Fruit fly (Drosophila melanogaster) whole organism, embryonic: Measurements from ENCODE around the gene CheB98a.

ENCODE experiments used
- Awh ChIP-seq: fragments of 200-800 bp; sonication (Bioruptor generic); IDR thresholded peaks from 2 replicates; pipeline ENCODE4, ENCODE4 v1.3.6; 2022; ENCODE audit warnings: missing biosample characterization, missing genetic modification characterization
- Bdp1 ChIP-seq: fragments of 200-800 bp; sonication (Bioruptor generic); optimal IDR thresholded peaks from 3 replicates; lab custom pipeline; 2016; ENCODE audit warnings: missing biosample characterization, missing genetic modification characterization
- CG10267 ChIP-seq: fragments of 200-800 bp; sonication (Bioruptor generic); optimal IDR thresholded peaks from 2 replicates; lab custom pipeline; 2018; ENCODE audit warnings: missing biosample characterization, mild to moderate bottlenecking, missing genetic modification characterization, moderate library complexity
- CG11560 ChIP-seq: fragments of 200-800 bp; sonication (Bioruptor generic); IDR thresholded peaks from 3 replicates; pipeline ENCODE4 v1.3.6; 2022; ENCODE audit warnings: missing biosample characterization, missing genetic modification characterization
- CG12155 ChIP-seq: fragments of 200-800 bp; sonication (Bioruptor generic); optimal IDR thresholded peaks from 3 replicates; lab custom pipeline; 2016; ENCODE audit warnings: missing biosample characterization, missing genetic modification characterization
- CG12744 ChIP-seq: fragments of 200-800 bp; sonication (Bioruptor generic); optimal IDR thresholded peaks from 2 replicates; lab custom pipeline; 2016; ENCODE audit warnings: missing biosample characterization, missing genetic modification characterization
- CG13123 ChIP-seq: fragments of 200-800 bp; sonication (Bioruptor generic); optimal IDR thresholded peaks from 2 replicates; lab custom pipeline; 2016; ENCODE audit warnings: missing biosample characterization, missing genetic modification characterization
- CG16813 ChIP-seq: fragments of 200-800 bp; sonication (Bioruptor generic); IDR thresholded peaks from 3 replicates; pipeline ENCODE4 v1.3.6; 2022; ENCODE audit warnings: missing biosample characterization, missing genetic modification characterization; ENCODE audit not compliant: partially characterized antibody
- CG17186 ChIP-seq: fragments of 200-800 bp; sonication (Bioruptor generic); optimal IDR thresholded peaks from 3 replicates; lab custom pipeline; 2017; ENCODE audit warnings: missing biosample characterization, missing genetic modification reagents, missing genetic modification characterization
- CG18619 ChIP-seq: fragments of 200-800 bp; sonication (Bioruptor generic); optimal IDR thresholded peaks from 3 replicates; lab custom pipeline; 2017; ENCODE audit warnings: missing biosample characterization, mild to moderate bottlenecking, missing genetic modification characterization
- CG30020 ChIP-seq: fragments of 200-800 bp; optimal IDR thresholded peaks from 2 replicates; lab custom pipeline; 2019; ENCODE audit warnings: missing biosample characterization, mild to moderate bottlenecking, missing genetic modification characterization, moderate library complexity
- CG31365 ChIP-seq: fragments of 200-800 bp; sonication (Bioruptor generic); optimal IDR thresholded peaks from 2 replicates; lab custom pipeline; 2018; ENCODE audit warnings: missing biosample characterization, mild to moderate bottlenecking, missing genetic modification characterization
- CG32772 ChIP-seq: fragments of 200-800 bp; sonication (Bioruptor generic); IDR thresholded peaks from 2 replicates; pipeline ENCODE4 v1.3.6; 2022; ENCODE audit warnings: missing biosample characterization, missing genetic modification characterization
- CG3995 ChIP-seq: fragments of 200-800 bp; sonication (Bioruptor generic); optimal IDR thresholded peaks from 3 replicates; lab custom pipeline; 2016; ENCODE audit warnings: missing biosample characterization, missing genetic modification characterization
- CG42726 ChIP-seq: fragments of 200-800 bp; sonication (Bioruptor generic); IDR thresholded peaks from 2 replicates; pipeline ENCODE4 v1.3.6; 2022; ENCODE audit warnings: missing biosample characterization, missing genetic modification characterization; ENCODE audit not compliant: partially characterized antibody
- CG43689 ChIP-seq: fragments of 200-800 bp; sonication (Bioruptor generic); IDR thresholded peaks from 2 replicates; pipeline ENCODE4 v1.3.6; 2022; ENCODE audit warnings: missing biosample characterization, missing genetic modification characterization
- CG4424 ChIP-seq: fragments of 200-800 bp; sonication (Bioruptor generic); optimal IDR thresholded peaks from 3 replicates; lab custom pipeline; 2016; ENCODE audit warnings: missing biosample characterization, missing genetic modification characterization
- CG7745 ChIP-seq: fragments of 200-800 bp; sonication (Bioruptor generic); optimal IDR thresholded peaks from 2 replicates; lab custom pipeline; 2018; ENCODE audit warnings: missing biosample characterization, mild to moderate bottlenecking, missing genetic modification characterization, moderate library complexity
- CG9932 ChIP-seq: fragments of 200-800 bp; sonication (Bioruptor generic); IDR thresholded peaks from 2 replicates; pipeline ENCODE4 v1.3.6; 2022; ENCODE audit warnings: missing biosample characterization, missing genetic modification characterization
- CHES-1-like ChIP-seq: fragments of 200-800 bp; sonication (Bioruptor generic); optimal IDR thresholded peaks from 2 replicates; lab custom pipeline; 2016; ENCODE audit warnings: missing biosample characterization, missing genetic modification characterization
- CkIIα-i1 ChIP-seq: fragments of 200-800 bp; sonication (Bioruptor generic); IDR thresholded peaks from 2 replicates; pipeline ENCODE4 v1.3.6; 2022; ENCODE audit warnings: missing biosample characterization, missing genetic modification characterization
- D ChIP-seq, 2 experiments: fragments of 200-800 bp in 1 of 2; fragments of >200 bp in 1 of 2; sonication (Bioruptor generic) in 1 of 2; optimal IDR thresholded peaks; 2 replicates in 1 of 2; 3 replicates in 1 of 2; lab custom pipeline; 2017; ENCODE audit warnings: mild to moderate bottlenecking in 1 of 2, missing biosample characterization in 1 of 2, missing genetic modification characterization in 1 of 2, missing genetic modification reagents in 1 of 2
- Drgx ChIP-seq: fragments of 200-800 bp; sonication (Bioruptor generic); IDR thresholded peaks from 2 replicates; pipeline ENCODE4 v1.3.6; 2022; ENCODE audit warnings: missing biosample characterization, missing genetic modification characterization
- Fer1 ChIP-seq: fragments of 200-800 bp; sonication (Bioruptor generic); optimal IDR thresholded peaks from 2 replicates; lab custom pipeline; 2017; ENCODE audit warnings: missing biosample characterization, mild to moderate bottlenecking, missing genetic modification characterization
- Hmx ChIP-seq: fragments of 200-800 bp; sonication (Bioruptor generic); optimal IDR thresholded peaks from 2 replicates; lab custom pipeline; 2016; ENCODE audit warnings: missing biosample characterization, missing genetic modification characterization
- Kr ChIP-seq: fragments of 200-800 bp; sonication (Bioruptor generic); optimal IDR thresholded peaks from 2 replicates; lab custom pipeline; 2017; ENCODE audit warnings: missing biosample characterization, mild to moderate bottlenecking, missing genetic modification characterization
- Scr ChIP-seq: fragments of 200-800 bp; sonication (Bioruptor generic); IDR thresholded peaks from 2 replicates; pipeline ENCODE4 v1.3.6; 2022; ENCODE audit warnings: missing biosample characterization, missing genetic modification characterization; ENCODE audit not compliant: partially characterized antibody
- Sry-β ChIP-seq: fragments of 200-800 bp; sonication (Bioruptor generic); optimal IDR thresholded peaks from 2 replicates; lab custom pipeline; 2018; ENCODE audit warnings: missing biosample characterization, mild to moderate bottlenecking, missing genetic modification characterization, moderate library complexity
- ab ChIP-seq: fragments of 200-800 bp; sonication (Bioruptor generic); optimal IDR thresholded peaks from 2 replicates; lab custom pipeline; 2016; ENCODE audit warnings: missing biosample characterization, missing genetic modification characterization
- al ChIP-seq: fragments of 200-800 bp; sonication (Bioruptor generic); IDR thresholded peaks from 2 replicates; pipeline ENCODE4 v1.3.6; 2022; ENCODE audit warnings: missing biosample characterization, missing genetic modification characterization
- ash1 ChIP-seq: fragments of 200-800 bp; sonication (Bioruptor generic); optimal IDR thresholded peaks from 2 replicates; lab custom pipeline; 2018; ENCODE audit warnings: missing biosample characterization, mild to moderate bottlenecking, missing genetic modification characterization
- az2 ChIP-seq: fragments of 200-800 bp; sonication (Bioruptor generic); optimal IDR thresholded peaks from 3 replicates; lab custom pipeline; 2016; ENCODE audit warnings: missing biosample characterization, missing genetic modification characterization
- crp ChIP-seq, 2 experiments: fragments of 200-800 bp; sonication (Bioruptor generic); optimal IDR thresholded peaks; 2 replicates in 1 of 2; 3 replicates in 1 of 2; lab custom pipeline; 2017; ENCODE audit warnings: missing biosample characterization in 2 of 2, missing genetic modification characterization in 2 of 2, mild to moderate bottlenecking in 1 of 2, moderate library complexity in 1 of 2
- dan ChIP-seq: fragments of 200-800 bp; sonication (Bioruptor generic); IDR thresholded peaks from 2 replicates; pipeline ENCODE4 v1.3.6; 2022; ENCODE audit warnings: missing biosample characterization, missing genetic modification characterization
- fu2 ChIP-seq: fragments of 200-800 bp; sonication (Bioruptor generic); optimal IDR thresholded peaks from 2 replicates; lab custom pipeline; 2016; ENCODE audit warnings: missing biosample characterization, missing genetic modification characterization
- gcm ChIP-seq: fragments of 200-800 bp; sonication (Bioruptor generic); optimal IDR thresholded peaks from 2 replicates; lab custom pipeline; 2019; ENCODE audit warnings: missing biosample characterization, mild to moderate bottlenecking, missing genetic modification characterization, moderate library complexity
- hth ChIP-seq: fragments of >200 bp; optimal IDR thresholded peaks from 2 replicates; lab custom pipeline; 2017; ENCODE audit warnings: inconsistent platforms
- jing ChIP-seq: fragments of 200-800 bp; sonication (Bioruptor generic); optimal IDR thresholded peaks from 2 replicates; lab custom pipeline; 2018; ENCODE audit warnings: missing biosample characterization, mild to moderate bottlenecking, missing genetic modification characterization
- lola ChIP-seq, 3 experiments: fragments of >200 bp in 2 of 3; fragments of 200-800 bp in 1 of 3; sonication (Bioruptor generic) in 1 of 3; optimal IDR thresholded peaks; 2 replicates each; lab custom pipeline; 2017 to 2019; ENCODE audit warnings: missing biosample characterization in 3 of 3, missing genetic modification characterization in 3 of 3, mild to moderate bottlenecking in 1 of 3, moderate library complexity in 1 of 3
- oc ChIP-seq: fragments of 200-800 bp; sonication (Bioruptor generic); optimal IDR thresholded peaks from 2 replicates; lab custom pipeline; 2018; ENCODE audit warnings: missing biosample characterization, mild to moderate bottlenecking, missing genetic modification characterization, moderate library complexity
- pb ChIP-seq: fragments of 200-800 bp; sonication (Bioruptor generic); optimal IDR thresholded peaks from 3 replicates; lab custom pipeline; 2016; ENCODE audit warnings: missing biosample characterization, missing genetic modification characterization
- run ChIP-seq: fragments of 200-800 bp; sonication (Bioruptor generic); optimal IDR thresholded peaks from 3 replicates; lab custom pipeline; 2018; ENCODE audit warnings: missing biosample characterization, mild to moderate bottlenecking, missing genetic modification characterization
- scrt ChIP-seq: fragments of 200-800 bp; sonication (Bioruptor generic); optimal IDR thresholded peaks from 2 replicates; lab custom pipeline; 2018; ENCODE audit warnings: missing biosample characterization, mild to moderate bottlenecking, missing genetic modification characterization, moderate library complexity
- slbo ChIP-seq: fragments of 200-800 bp; sonication (Bioruptor generic); IDR thresholded peaks from 2 replicates; pipeline ENCODE4 v1.3.6; 2022; ENCODE audit warnings: missing biosample characterization, missing genetic modification characterization
- sob ChIP-seq: fragments of 200-800 bp; sonication (Bioruptor generic); IDR thresholded peaks from 2 replicates; pipeline ENCODE4 v1.3.6; 2022; ENCODE audit warnings: missing biosample characterization, missing genetic modification characterization
- tap ChIP-seq: fragments of 200-800 bp; optimal IDR thresholded peaks from 3 replicates; lab custom pipeline; 2019; ENCODE audit warnings: missing biosample characterization, mild to moderate bottlenecking, missing genetic modification characterization, moderate library complexity
- vvl ChIP-seq: fragments of 200-800 bp; sonication (Bioruptor generic); IDR thresholded peaks from 2 replicates; pipeline ENCODE4 v1.3.6; 2022; ENCODE audit warnings: missing biosample characterization, missing genetic modification characterization
- wek ChIP-seq: fragments of 200-800 bp; sonication (Bioruptor generic); optimal IDR thresholded peaks from 3 replicates; lab custom pipeline; 2018; ENCODE audit warnings: missing biosample characterization, mild to moderate bottlenecking, missing genetic modification characterization, moderate library complexity
- zen2 ChIP-seq: fragments of 200-800 bp; sonication (Bioruptor generic); IDR thresholded peaks from 3 replicates; pipeline ENCODE4 v1.3.6; 2022; ENCODE audit warnings: missing biosample characterization, missing genetic modification characterization; ENCODE audit not compliant: partially characterized antibody

Gene CheB98a

dm6 chr3R:28831626-28832267, 25.2 kb downstream of the CheB98a start, which contains the start of gene WASp (continued):
- TF ChIP-seq Hmx (GFP tag; lab: Kevin White, UChicago) (no peak), CG18619 (GFP tag; lab: Kevin White, UChicago) (peak; percentile 72), CG9932 (GFP tag; lab: Robert Waterston, UW) (peak; percentile 74), CG16813 (peak; percentile 51; the same call in 2 of the 3 replicates), Bdp1 (peak; percentile 44), az2 (GFP tag; lab: Kevin White, UChicago) (peak; percentile 32), oc (peak; percentile 26), scrt (GFP tag; lab: Kevin White, UChicago) (no peak), ash1 (GFP tag; lab: Kevin White, UChicago) (peak; percentile 51), CG10267 (tag; lab: Kevin White, UChicago) (peak; percentile 68), CG7745 (no peak), D (optimal IDR thresholded peaks at IDR 0.05; lab: Kevin White, UChicago) (no peak), D (GFP tag; optimal IDR thresholded peaks at IDR 0.05; lab: Kevin White, UChicago) (peak; percentile 48), wek (GFP tag; lab: Kevin White, UChicago) (peak; percentile 62), run (tag; lab: Kevin White, UChicago) (peak; percentile 59), zen2 (GFP tag; lab: Robert Waterston, UW) (no peak; the same call in 2 of the 3 replicates), CG12744 (peak; percentile 80), CG42726 (GFP tag; lab: Robert Waterston, UW) (peak; percentile 69), al (GFP tag; lab: Robert Waterston, UW) (peak; percentile 30; the same call in 1 of the 2 replicates), CG12155 (GFP tag; lab: Kevin White, UChicago) (peak; percentile 66), CkIIα-i1 (GFP tag; lab: Robert Waterston, UW) (no peak), lola (GFP tag; optimal IDR thresholded peaks at IDR 0.05; lab: Kevin White, UChicago) (peak in 1 of 3 experiments; percentile 37), sob (GFP tag; lab: Robert Waterston, UW) (peak; percentile 81), Awh (0 out of 2 replicates have a peak, but pooled peaks have one; percentile 43), gcm (GFP tag; lab: Kevin White, UChicago) (no peak), Fer1 (GFP tag; lab: Kevin White, UChicago) (no peak), CG3995 (GFP tag; lab: Kevin White, UChicago) (peak; percentile 69), CG17186 (peak; percentile 65), CG30020 (tag; lab: Kevin White, UChicago) (peak; percentile 93), vvl (GFP tag; lab: Robert Waterston, UW) (peak; percentile 87), ab (GFP tag; lab: Kevin White, UChicago) (no peak), CG13123 (peak; percentile 21), CG32772 (GFP tag; lab: Robert Waterston, UW) (peak; percentile 84), pb (GFP tag; lab: Kevin White, UChicago) (peak; percentile 54), Scr (GFP tag; lab: Robert Waterston, UW) (peak; percentile 64), CG11560 (no peak; the same call in 2 of the 3 replicates), jing (GFP tag; lab: Kevin White, UChicago) (no peak), fu2 (GFP tag; lab: Kevin White, UChicago) (peak; percentile 73), Sry-β (GFP tag; lab: Kevin White, UChicago) (no peak), slbo (GFP tag; lab: Robert Waterston, UW) (peak; percentile 67), crp (GFP tag; optimal IDR thresholded peaks at IDR 0.05; lab: Kevin White, UChicago) (peak in 1 of 2 experiments; percentile 54), hth (lab: Kevin White, UChicago) (no peak), CHES-1-like (GFP tag; lab: Kevin White, UChicago) (peak; percentile 83), Drgx (GFP tag; lab: Robert Waterston, UW) (peak; percentile 49), CG31365 (tag; lab: Kevin White, UChicago) (peak; percentile 64), dan (no peak), CG4424 (GFP tag; lab: Kevin White, UChicago) (peak; percentile 65), tap (tag; lab: Kevin White, UChicago) (no peak), CG43689 (GFP tag; lab: Robert Waterston, UW) (no peak; the same call in 1 of the 2 replicates), Kr (GFP tag; lab: Kevin White, UChicago) (no peak)
